Fruit fly (Drosophila melanogaster) whole organism, adult: ENCODE results near the gene CG3337.

Experiments
- CG11617 ChIP-seq: fragments of 200-800 bp; sonication (Bioruptor generic); optimal IDR thresholded peaks from 2 replicates; lab custom pipeline; 2017; ENCODE audit warnings: mild to moderate bottlenecking, missing biosample characterization, missing genetic modification reagents, missing genetic modification characterization
- CG12768 ChIP-seq: fragments of 200-800 bp; sonication (Bioruptor generic); optimal IDR thresholded peaks from 2 replicates; lab custom pipeline; 2017; ENCODE audit warnings: missing biosample characterization, missing genetic modification characterization, mild to moderate bottlenecking, moderate library complexity, missing genetic modification reagents
- CG14711 ChIP-seq: fragments of 200-800 bp; sonication (Bioruptor generic); optimal IDR thresholded peaks from 2 replicates; lab custom pipeline; 2018; ENCODE audit warnings: missing biosample characterization, mild to moderate bottlenecking, missing genetic modification characterization, moderate library complexity
- CG1620 ChIP-seq: fragments of 200-800 bp; sonication (Bioruptor generic); optimal IDR thresholded peaks from 2 replicates; lab custom pipeline; 2016; ENCODE audit warnings: missing biosample characterization, missing genetic modification characterization
- CG33017 ChIP-seq: fragments of 200-800 bp; sonication (Bioruptor generic); optimal IDR thresholded peaks from 2 replicates; lab custom pipeline; 2018; ENCODE audit warnings: missing biosample characterization, mild to moderate bottlenecking, missing genetic modification characterization, moderate library complexity
- CG5204 ChIP-seq: fragments of 200-800 bp; sonication (Bioruptor generic); optimal IDR thresholded peaks from 2 replicates; lab custom pipeline; 2016; ENCODE audit warnings: missing biosample characterization, missing genetic modification characterization
- CG7045 ChIP-seq: fragments of 200-800 bp; sonication (Bioruptor generic); optimal IDR thresholded peaks from 2 replicates; lab custom pipeline; 2017; ENCODE audit warnings: missing biosample characterization, mild to moderate bottlenecking, missing genetic modification characterization
- CG7101 ChIP-seq: fragments of 200-800 bp; sonication (Bioruptor generic); optimal IDR thresholded peaks from 2 replicates; lab custom pipeline; 2018; ENCODE audit warnings: missing biosample characterization, mild to moderate bottlenecking, missing genetic modification characterization, moderate library complexity
- Clk ChIP-seq: fragments of 200-800 bp; sonication (Bioruptor generic); optimal IDR thresholded peaks from 2 replicates; lab custom pipeline; 2017; ENCODE audit warnings: missing biosample characterization, missing genetic modification characterization
- Crg-1 ChIP-seq: fragments of 200-800 bp; sonication (Bioruptor generic); optimal IDR thresholded peaks from 2 replicates; lab custom pipeline; 2016; ENCODE audit warnings: missing biosample characterization, missing genetic modification characterization
- Hr96 ChIP-seq: fragments of 200-800 bp; sonication (Bioruptor generic); optimal IDR thresholded peaks from 2 replicates; lab custom pipeline; 2016; ENCODE audit warnings: missing biosample characterization, missing genetic modification characterization
- Mnt ChIP-seq: fragments of 200-800 bp; sonication (Bioruptor generic); optimal IDR thresholded peaks from 2 replicates; lab custom pipeline; 2016; ENCODE audit warnings: missing biosample characterization, mild to moderate bottlenecking, missing genetic modification characterization
- bab1 ChIP-seq: fragments of 200-800 bp; sonication (Bioruptor generic); optimal IDR thresholded peaks from 3 replicates; lab custom pipeline; 2019; ENCODE audit warnings: missing biosample characterization, mild to moderate bottlenecking, missing genetic modification characterization, moderate library complexity
- cic ChIP-seq: fragments of 200-800 bp; sonication (Bioruptor generic); optimal IDR thresholded peaks from 2 replicates; lab custom pipeline; 2017; ENCODE audit warnings: missing biosample characterization, mild to moderate bottlenecking, missing genetic modification characterization, moderate library complexity
- cnc ChIP-seq, 2 experiments: fragments of >200 bp; optimal IDR thresholded peaks; 2 replicates each; lab custom pipeline; 2017
- kay ChIP-seq: fragments of 200-800 bp; sonication (Bioruptor generic); peaks from one replicate; lab custom pipeline; 2016; ENCODE audit warnings: missing biosample characterization, missing genetic modification characterization, borderline replicate concordance
- ovo ChIP-seq: fragments of 200-800 bp; sonication (Bioruptor generic); optimal IDR thresholded peaks from 2 replicates; lab custom pipeline; 2016; ENCODE audit warnings: missing biosample characterization, missing genetic modification characterization
- pad ChIP-seq: fragments of 200-800 bp; sonication (Bioruptor generic); optimal IDR thresholded peaks from 3 replicates; lab custom pipeline; 2017; ENCODE audit warnings: missing biosample characterization, missing genetic modification characterization, mild to moderate bottlenecking, moderate library complexity, missing genetic modification reagents
- tj ChIP-seq: fragments of 200-800 bp; sonication (Bioruptor generic); optimal IDR thresholded peaks from 3 replicates; lab custom pipeline; 2017; ENCODE audit warnings: missing biosample characterization, mild to moderate bottlenecking, missing genetic modification characterization, moderate library complexity
- toe ChIP-seq: fragments of 200-800 bp; sonication (Bioruptor generic); optimal IDR thresholded peaks from 2 replicates; lab custom pipeline; 2016; ENCODE audit warnings: missing biosample characterization, missing genetic modification characterization

The CG3337 gene

dm6 chr3R:21203660-21204499 lies 19.5 kb downstream of the CG3337 start:
- TF ChIP-seq Hr96 (GFP tag; lab: Kevin White, UChicago) (no peak), Clk (GFP tag; lab: Kevin White, UChicago) (no peak), toe (GFP tag; lab: Kevin White, UChicago) (no peak), CG11617 (GFP tag; lab: Kevin White, UChicago) (no peak), Crg-1 (GFP tag; lab: Kevin White, UChicago) (no peak), pad (no peak), CG33017 (tag; lab: Kevin White, UChicago) (peak; percentile 75), CG7101 (tag; lab: Kevin White, UChicago) (peak; percentile 58), bab1 (GFP tag; lab: Kevin White, UChicago) (no peak), cnc (optimal IDR thresholded peaks at IDR 0.05; lab: Kevin White, UChicago) (peak in 1 of 2 experiments; percentile 34), CG1620 (GFP tag; lab: Kevin White, UChicago) (no peak), ovo (no peak), cic (GFP tag; lab: Kevin White, UChicago) (peak; percentile 95), Mnt (GFP tag; lab: Kevin White, UChicago) (peak; percentile 48), CG12768 (GFP tag; lab: Kevin White, UChicago) (peak; percentile 75), tj (GFP tag; lab: Kevin White, UChicago) (no peak), CG14711 (tag; lab: Kevin White, UChicago) (no peak), CG5204 (GFP tag; lab: Kevin White, UChicago) (no peak), CG7045 (GFP tag; lab: Kevin White, UChicago) (no peak), kay (GFP tag; lab: Kevin White, UChicago) (peak; percentile 89)

DNA sequence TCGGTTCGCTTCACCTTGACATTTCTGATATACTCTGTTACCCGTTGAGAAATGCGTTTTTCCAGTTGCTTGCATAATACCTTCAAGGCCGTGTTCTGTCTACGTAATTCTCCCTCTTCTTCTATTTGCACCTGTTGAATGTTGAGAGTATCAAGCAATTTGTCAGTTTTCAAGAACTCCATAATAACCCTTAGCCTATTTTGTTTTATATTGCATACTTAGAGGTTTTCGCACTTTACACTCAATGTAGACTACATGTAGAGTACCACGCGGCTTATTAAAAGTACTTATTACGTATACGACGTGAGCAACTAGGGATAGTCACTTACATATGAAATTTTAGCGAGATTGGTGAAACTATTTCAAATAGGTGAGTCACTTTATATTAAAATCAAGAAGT lies 20.2 kb downstream of the CG3337 start:
- no peak for TF ChIP-seq Crg-1 (GFP tag; lab: Kevin White, UChicago)
- TF ChIP-seq Mnt (GFP tag; lab: Kevin White, UChicago), result peak; percentile 4
- TF ChIP-seq Hr96 (GFP tag; lab: Kevin White, UChicago), result no peak
- TF ChIP-seq kay (GFP tag; lab: Kevin White, UChicago), result no peak
- no peak for TF ChIP-seq bab1 (GFP tag; lab: Kevin White, UChicago)
- TF ChIP-seq Clk (GFP tag; lab: Kevin White, UChicago), result no peak
- no peak for TF ChIP-seq CG5204 (GFP tag; lab: Kevin White, UChicago)
- TF ChIP-seq CG12768 (GFP tag; lab: Kevin White, UChicago), result no peak
- TF ChIP-seq cic (GFP tag; lab: Kevin White, UChicago), result no peak
- no peak for TF ChIP-seq toe (GFP tag; lab: Kevin White, UChicago)
- no peak for TF ChIP-seq CG14711 (tag; lab: Kevin White, UChicago)
- no peak for TF ChIP-seq CG7101 (tag; lab: Kevin White, UChicago)
- TF ChIP-seq ovo, result peak; percentile 35
- no peak for TF ChIP-seq CG11617 (GFP tag; lab: Kevin White, UChicago)
- no peak for TF ChIP-seq tj (GFP tag; lab: Kevin White, UChicago)

dm6 chr3R:21201627-21202026 lies 21.8 kb downstream of the CG3337 start:
- no peak for TF ChIP-seq Clk (GFP tag; lab: Kevin White, UChicago)
- TF ChIP-seq cnc (optimal IDR thresholded peaks at IDR 0.05; lab: Kevin White, UChicago), result no peak
- TF ChIP-seq CG14711 (tag; lab: Kevin White, UChicago), result no peak
- no peak for TF ChIP-seq CG12768 (GFP tag; lab: Kevin White, UChicago)
- no peak for TF ChIP-seq Mnt (GFP tag; lab: Kevin White, UChicago)
- TF ChIP-seq bab1 (GFP tag; lab: Kevin White, UChicago), result no peak

DNA sequence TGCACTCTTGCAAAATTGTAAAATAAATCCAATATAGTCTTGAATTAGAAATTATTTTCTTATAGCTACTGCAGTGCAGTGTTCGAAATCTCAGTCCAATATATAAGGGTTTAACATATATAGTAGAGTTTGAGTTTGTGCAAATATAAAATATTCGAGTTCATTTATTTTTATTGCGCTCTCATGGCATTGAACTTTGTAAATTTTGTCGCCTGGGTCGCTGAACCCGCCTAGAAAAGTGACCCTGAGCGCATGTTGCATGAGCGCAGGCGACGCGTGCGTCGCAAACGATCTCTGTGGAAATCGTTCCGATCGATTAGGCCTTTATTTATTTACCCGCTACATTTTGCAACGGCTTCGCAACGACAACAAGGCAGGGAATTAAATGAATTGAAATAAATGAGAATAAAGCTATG lies 23.4 kb downstream of the CG3337 start:
- no peak for TF ChIP-seq CG12768 (GFP tag; lab: Kevin White, UChicago)
- TF ChIP-seq CG14711 (tag; lab: Kevin White, UChicago), result no peak
- no peak for TF ChIP-seq tj (GFP tag; lab: Kevin White, UChicago)
- TF ChIP-seq CG33017 (tag; lab: Kevin White, UChicago), result peak; percentile 61
- peak; percentile 53 for TF ChIP-seq kay (GFP tag; lab: Kevin White, UChicago)
- peak; percentile 18 for TF ChIP-seq CG5204 (GFP tag; lab: Kevin White, UChicago)
- TF ChIP-seq Clk (GFP tag; lab: Kevin White, UChicago), result no peak
- no peak for TF ChIP-seq cic (GFP tag; lab: Kevin White, UChicago)
- no peak for TF ChIP-seq Mnt (GFP tag; lab: Kevin White, UChicago)
- TF ChIP-seq ovo, result no peak
- TF ChIP-seq CG1620 (GFP tag; lab: Kevin White, UChicago), result no peak
- TF ChIP-seq CG7101 (tag; lab: Kevin White, UChicago), result peak; percentile 47
- no peak for TF ChIP-seq pad
- TF ChIP-seq toe (GFP tag; lab: Kevin White, UChicago), result no peak
- no peak for TF ChIP-seq cnc (optimal IDR thresholded peaks at IDR 0.05; lab: Kevin White, UChicago)
- no peak for TF ChIP-seq Crg-1 (GFP tag; lab: Kevin White, UChicago)
- TF ChIP-seq CG7045 (GFP tag; lab: Kevin White, UChicago), result no peak
- peak; percentile 40 for TF ChIP-seq CG11617 (GFP tag; lab: Kevin White, UChicago)
- TF ChIP-seq bab1 (GFP tag; lab: Kevin White, UChicago), result no peak
- no peak for TF ChIP-seq Hr96 (GFP tag; lab: Kevin White, UChicago)
